Worm (Caenorhabditis elegans): ENCODE measurements around the gene egas-2.

DNA sequence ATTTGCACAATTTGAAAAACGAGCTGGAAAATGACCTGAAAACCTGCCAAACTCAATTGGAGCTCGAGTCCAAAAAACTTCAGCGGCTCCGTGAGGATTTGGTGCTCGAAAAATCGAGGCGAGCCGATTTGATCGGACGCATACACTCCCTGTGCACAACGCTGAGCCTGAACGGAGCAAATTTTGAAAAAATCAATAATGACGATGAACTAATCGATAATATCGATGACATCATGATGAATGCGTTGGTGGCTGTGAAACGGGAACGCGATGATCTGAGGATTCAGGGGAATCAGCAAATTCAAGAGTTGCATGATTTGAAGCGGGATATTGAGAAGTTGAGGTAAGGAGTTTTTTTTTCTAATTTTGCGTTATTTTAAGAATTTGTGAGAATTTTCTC, 44.6 kb upstream of the egas-2 start:
- no peak for TF ChIP-seq pag-3 (tag; optimal IDR thresholded peaks at IDR 0.05; ENCODE audit: borderline replicate concordance, insufficient read depth)
- no peak for TF ChIP-seq sox-4 (tag; optimal IDR thresholded peaks at IDR 0.05)
- TF ChIP-seq unc-62 (GFP tag; optimal IDR thresholded peaks at IDR 0.05), result no peak
- TF ChIP-seq skn-1 (tag; optimal IDR thresholded peaks at IDR 0.05), result no peak
- TF ChIP-seq nhr-12 (tag; optimal IDR thresholded peaks at IDR 0.05), result no peak
- no peak for TF ChIP-seq nhr-11 (tag; optimal IDR thresholded peaks at IDR 0.05)
- no peak for TF ChIP-seq nhr-28 (tag; optimal IDR thresholded peaks at IDR 0.05)
- TF ChIP-seq elt-3 (tag; optimal IDR thresholded peaks at IDR 0.05), result no peak
- no peak for TF ChIP-seq zag-1 (tag; optimal IDR thresholded peaks at IDR 0.05)
- TF ChIP-seq nhr-76 (tag; optimal IDR thresholded peaks at IDR 0.05), result no peak
